Worm (Caenorhabditis elegans): Measurements from ENCODE around the gene B0280.17.

DNA sequence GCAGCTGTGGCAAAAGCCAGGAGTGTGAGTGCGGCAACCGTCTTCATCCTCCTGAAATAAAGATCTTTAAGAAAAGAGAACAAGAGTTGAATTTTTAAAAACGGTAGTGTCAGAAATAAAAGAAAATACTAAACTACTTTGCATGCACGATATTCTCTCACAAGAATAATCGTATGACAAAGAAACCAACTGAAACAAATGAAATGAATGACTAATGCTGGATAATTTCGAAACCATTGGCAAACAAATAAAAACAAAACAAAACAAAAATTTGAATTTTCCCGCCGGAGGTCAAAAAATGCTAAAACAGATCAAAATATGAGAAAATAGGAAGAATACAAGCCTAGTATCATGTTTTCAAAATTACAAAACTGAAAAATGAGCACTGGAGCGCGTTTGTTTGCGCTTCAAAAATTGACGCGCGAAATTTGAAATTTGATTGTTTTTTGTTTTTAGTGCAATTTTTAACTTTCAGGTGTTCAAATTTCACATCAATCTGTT lies 31.9 kb downstream of the B0280.17 start, which contains the start of gene cpg-2:
- no peak for TF ChIP-seq ref-1 (GFP tag; conservative IDR thresholded peaks at IDR 0.05)
- TF ChIP-seq ztf-29 (GFP tag; IDR thresholded peaks at IDR 0.05) = no peak
- no peak for TF ChIP-seq med-1 (GFP tag; optimal IDR thresholded peaks at IDR 0.05; ENCODE audit: insufficient read depth)
- no peak for TF ChIP-seq tab-1 (GFP tag; IDR thresholded peaks at IDR 0.05)
- TF ChIP-seq klf-2 (GFP tag; conservative IDR thresholded peaks at IDR 0.05) = no peak

All from whole organism, midembryonic.